Fruit fly (Drosophila melanogaster): ENCODE data around the gene rols.

The rols gene

DNA sequence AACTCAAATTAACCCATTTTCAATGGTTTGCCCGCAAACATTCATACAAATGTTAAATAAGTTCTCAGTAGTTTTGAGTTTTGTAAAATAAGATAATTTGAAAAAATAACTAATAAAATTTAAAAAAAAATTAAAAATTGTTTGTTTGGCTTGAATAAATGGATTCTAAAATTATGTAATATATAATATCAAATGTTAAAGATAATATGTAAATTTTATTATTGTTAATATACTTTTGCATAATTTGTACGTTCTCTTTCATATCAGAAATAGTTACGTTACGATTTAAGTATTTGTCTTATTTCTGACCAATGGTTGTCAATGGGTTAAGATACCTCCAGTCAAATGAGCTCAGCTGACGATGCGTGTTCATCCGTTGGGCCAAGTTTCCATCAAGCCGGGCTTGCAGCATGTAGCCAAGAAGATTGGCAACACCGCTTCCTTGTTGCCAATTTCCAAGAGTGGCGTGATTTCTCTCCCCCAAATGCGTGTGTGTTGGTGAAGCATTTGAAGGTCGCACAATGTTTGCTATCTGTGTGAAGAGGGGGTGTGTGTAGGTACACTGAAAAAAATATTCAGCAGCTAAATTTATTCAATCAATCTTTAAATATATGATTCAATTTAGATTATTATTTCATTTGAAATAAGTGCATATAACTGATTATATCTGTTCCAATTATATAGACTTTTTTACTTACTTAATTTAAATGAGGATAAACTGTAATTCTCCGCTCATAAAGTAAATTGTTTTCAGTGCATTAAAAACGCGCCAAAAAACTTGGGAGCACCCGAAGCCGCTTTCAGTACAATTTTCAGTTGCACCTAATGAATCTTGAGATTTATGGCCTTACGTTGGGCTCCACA, 32.4 kb upstream of the rols start (continued):
- TF ChIP-seq CG11294 (GFP tag; IDR thresholded peaks at IDR 0.05), result no peak
- peak; percentile 2 for TF ChIP-seq Blimp-1 (GFP tag; optimal IDR thresholded peaks at IDR 0.05)
- no peak for TF ChIP-seq fkh (GFP tag; optimal IDR thresholded peaks at IDR 0.05)
- TF ChIP-seq lz (GFP tag; optimal IDR thresholded peaks at IDR 0.05), result peak; percentile 37
- peak; percentile 66 for TF ChIP-seq dsx (GFP tag; optimal IDR thresholded peaks at IDR 0.05; ENCODE audit: poor library complexity, severe bottlenecking)
- TF ChIP-seq Sox102F (GFP tag; optimal IDR thresholded peaks at IDR 0.05), result peak; percentile 62
- peak; percentile 32 for TF ChIP-seq CG31627 (GFP tag; optimal IDR thresholded peaks at IDR 0.05)
- peak; percentile 51 for TF ChIP-seq Eip75B (GFP tag; optimal IDR thresholded peaks at IDR 0.05)
- TF ChIP-seq net (GFP tag; optimal IDR thresholded peaks at IDR 0.05), result peak; percentile 42
- TF ChIP-seq CG6808 (GFP tag; optimal IDR thresholded peaks at IDR 0.05), result peak; percentile 42
- TF ChIP-seq CG6792 (GFP tag; optimal IDR thresholded peaks at IDR 0.05), result peak; percentile 21
- TF ChIP-seq Hr39 (GFP tag; optimal IDR thresholded peaks at IDR 0.05), result peak; percentile 7
- peak; percentile 37 for TF ChIP-seq Sox14 (GFP tag; optimal IDR thresholded peaks at IDR 0.05)

- TF ChIP-seq CG4318 (GFP tag; optimal IDR thresholded peaks at IDR 0.05), result no peak
- TF ChIP-seq acj6 (GFP tag; optimal IDR thresholded peaks at IDR 0.05), result no peak
- no peak for TF ChIP-seq CG8119 (GFP tag; IDR thresholded peaks at IDR 0.05)
- no peak for TF ChIP-seq CG6276 (GFP tag; optimal IDR thresholded peaks at IDR 0.05)
- TF ChIP-seq OdsH (GFP tag; optimal IDR thresholded peaks at IDR 0.05), result peak; percentile 2
- no peak for TF ChIP-seq Eip78C (GFP tag)
- TF ChIP-seq spab (GFP tag; optimal IDR thresholded peaks at IDR 0.05), result no peak
- peak; percentile 20 for TF ChIP-seq topi (GFP tag; optimal IDR thresholded peaks at IDR 0.05)
- no peak for TF ChIP-seq CG6792 (GFP tag; optimal IDR thresholded peaks at IDR 0.05)
- TF ChIP-seq net (GFP tag; optimal IDR thresholded peaks at IDR 0.05), result no peak
- no peak for TF ChIP-seq CG16779 (tag; optimal IDR thresholded peaks at IDR 0.05)
- no peak for TF ChIP-seq CG6163 (GFP tag; IDR thresholded peaks at IDR 0.05)
- TF ChIP-seq fkh (GFP tag; optimal IDR thresholded peaks at IDR 0.05), result no peak
- TF ChIP-seq vri (GFP tag; optimal IDR thresholded peaks at IDR 0.05), result no peak
- TF ChIP-seq Sox102F (GFP tag; optimal IDR thresholded peaks at IDR 0.05), result no peak
- no peak for TF ChIP-seq CG8319 (GFP tag; optimal IDR thresholded peaks at IDR 0.05)
- TF ChIP-seq CG10669 (GFP tag; optimal IDR thresholded peaks at IDR 0.05), result no peak
- TF ChIP-seq CG10631 (GFP tag; optimal IDR thresholded peaks at IDR 0.05), result no peak
- TF ChIP-seq fd85E (GFP tag; optimal IDR thresholded peaks at IDR 0.05), result no peak
- peak; percentile 1 for TF ChIP-seq Hr39 (GFP tag; optimal IDR thresholded peaks at IDR 0.05)
- TF ChIP-seq CG9139 (GFP tag; optimal IDR thresholded peaks at IDR 0.05), result no peak
- no peak for TF ChIP-seq CG15336 (GFP tag; IDR thresholded peaks at IDR 0.05)
- TF ChIP-seq dsx (GFP tag; optimal IDR thresholded peaks at IDR 0.05; ENCODE audit: poor library complexity, severe bottlenecking), result no peak
- TF ChIP-seq dac (GFP tag; optimal IDR thresholded peaks at IDR 0.05), result no peak
- TF ChIP-seq Eip75B (GFP tag; optimal IDR thresholded peaks at IDR 0.05), result peak; percentile 2
- no peak for TF ChIP-seq CG6854 (GFP tag; optimal IDR thresholded peaks at IDR 0.05)
- TF ChIP-seq svp (GFP tag), result peak; percentile 69
- TF ChIP-seq CG8632 (GFP tag; optimal IDR thresholded peaks at IDR 0.05), result no peak
- no peak for TF ChIP-seq achi (GFP tag; optimal IDR thresholded peaks at IDR 0.05)
- no peak for TF ChIP-seq CG32006 (GFP tag; optimal IDR thresholded peaks at IDR 0.05)
- no peak for TF ChIP-seq CG1621 (tag; optimal IDR thresholded peaks at IDR 0.05)
- peak; percentile 37 for TF ChIP-seq Met (GFP tag; optimal IDR thresholded peaks at IDR 0.05)
- peak; percentile 8 for TF ChIP-seq CG31627 (GFP tag; optimal IDR thresholded peaks at IDR 0.05)
- TF ChIP-seq esn (GFP tag; optimal IDR thresholded peaks at IDR 0.05), result peak; percentile 66
- no peak for TF ChIP-seq Blimp-1 (GFP tag; optimal IDR thresholded peaks at IDR 0.05)
- TF ChIP-seq salr (GFP tag; optimal IDR thresholded peaks at IDR 0.05), result no peak
- TF ChIP-seq cyc (GFP tag; optimal IDR thresholded peaks at IDR 0.05), result peak; percentile 28
- no peak for TF ChIP-seq CG7368 (GFP tag; optimal IDR thresholded peaks at IDR 0.05)
- TF ChIP-seq CG6808 (GFP tag; optimal IDR thresholded peaks at IDR 0.05), result no peak
- no peak for TF ChIP-seq Ets21C (GFP tag; optimal IDR thresholded peaks at IDR 0.05)
- TF ChIP-seq fd59A (GFP tag; optimal IDR thresholded peaks at IDR 0.05), result no peak
- no peak for TF ChIP-seq CG11294 (GFP tag; IDR thresholded peaks at IDR 0.05)
- no peak for TF ChIP-seq Lpt (GFP tag; optimal IDR thresholded peaks at IDR 0.05)
- TF ChIP-seq lz (GFP tag; optimal IDR thresholded peaks at IDR 0.05), result peak; percentile 31
- no peak for TF ChIP-seq Hr38 (GFP tag; optimal IDR thresholded peaks at IDR 0.05)
- TF ChIP-seq eg (GFP tag; IDR thresholded peaks at IDR 0.05), result no peak
These were observed 31.3 kb upstream of the rols start for dm6 chr3L:12095960-12096359.

Data from whole organism, prepupa.